Worm (Caenorhabditis elegans) whole organism, late embryonic: ENCODE data around the gene cpna-2.

Source experiments
- C08G9.2 ChIP-seq: sonication (generic microtip); optimal IDR thresholded peaks from 2 replicates; lab custom pipeline; 2016; ENCODE audit warnings: mild to moderate bottlenecking, missing genetic modification characterization, moderate library complexity, missing compliant biosample characterization
- F13H6.1 ChIP-seq: sonication (generic microtip); optimal IDR thresholded peaks from 2 replicates; lab custom pipeline; 2016; ENCODE audit warnings: missing genetic modification characterization, missing compliant biosample characterization
- K02D7.2 ChIP-seq: sonication (generic microtip); optimal IDR thresholded peaks from 2 replicates; lab custom pipeline; 2017; ENCODE audit warnings: mild to moderate bottlenecking, missing genetic modification characterization, missing compliant biosample characterization
- K09A11.1 ChIP-seq: sonication (generic microtip); optimal IDR thresholded peaks from 2 replicates; lab custom pipeline; 2017; ENCODE audit warnings: antibody characterized with exemption, mild to moderate bottlenecking, missing genetic modification characterization, missing compliant biosample characterization; ENCODE audit not compliant: insufficient read depth
- T23F11.4 ChIP-seq: fragments of 200-800 bp; sonication (Bioruptor generic); optimal IDR thresholded peaks from 2 replicates; lab custom pipeline; 2018; ENCODE audit warnings: mild to moderate bottlenecking, missing genetic modification characterization, missing compliant biosample characterization
- Y22D7AL.16 ChIP-seq: sonication (generic microtip); optimal IDR thresholded peaks from 2 replicates; lab custom pipeline; 2016; ENCODE audit warnings: missing genetic modification characterization, missing compliant biosample characterization
- ahr-1 ChIP-seq: sonication (generic microtip); optimal IDR thresholded peaks from 2 replicates; lab custom pipeline; 2016; ENCODE audit warnings: missing genetic modification characterization, missing compliant biosample characterization
- ama-1 ChIP-seq: fragments of 150-350 bp; optimal IDR thresholded peaks from 2 replicates; lab custom pipeline; 2014
- ceh-18 ChIP-seq: sonication (generic microtip); optimal IDR thresholded peaks from 2 replicates; lab custom pipeline; 2016; ENCODE audit warnings: missing genetic modification characterization, missing compliant biosample characterization
- ceh-19 ChIP-seq: fragments of 200-800 bp; sonication (Bioruptor generic); optimal IDR thresholded peaks from 2 replicates; lab custom pipeline; 2018; ENCODE audit warnings: mild to moderate bottlenecking, missing genetic modification characterization, missing compliant biosample characterization
- ceh-22 ChIP-seq: sonication (generic microtip); optimal IDR thresholded peaks from 2 replicates; lab custom pipeline; 2017; ENCODE audit warnings: missing biosample characterization, missing genetic modification characterization
- ceh-30 ChIP-seq: fragments of 150-350 bp; optimal IDR thresholded peaks from 2 replicates; lab custom pipeline; 2014; ENCODE audit warnings: missing biosample characterization, missing genetic modification characterization
- ceh-31 ChIP-seq: sonication (generic microtip); optimal IDR thresholded peaks from 2 replicates; lab custom pipeline; 2016; ENCODE audit warnings: missing genetic modification characterization, missing compliant biosample characterization
- ceh-45 ChIP-seq: fragments of 200-800 bp; sonication (Bioruptor generic); IDR thresholded peaks from 2 replicates; pipeline ENCODE4 v1.3.6; 2022; ENCODE audit warnings: missing genetic modification reagents, missing genetic modification characterization, missing compliant biosample characterization
- ceh-6 ChIP-seq: fragments of 200-800 bp; sonication (Bioruptor generic); optimal IDR thresholded peaks from 2 replicates; lab custom pipeline; 2018; ENCODE audit warnings: mild to moderate bottlenecking, missing genetic modification characterization, missing compliant biosample characterization
- ceh-9 ChIP-seq: sonication (generic microtip); optimal IDR thresholded peaks from 2 replicates; lab custom pipeline; 2016; ENCODE audit warnings: mild to moderate bottlenecking, missing genetic modification characterization, inconsistent platforms, missing compliant biosample characterization
- dmd-4 ChIP-seq: sonication (generic microtip); optimal IDR thresholded peaks from 2 replicates; lab custom pipeline; 2016; ENCODE audit warnings: borderline replicate concordance, missing genetic modification characterization, missing compliant biosample characterization
- dve-1 ChIP-seq: sonication (generic microtip); optimal IDR thresholded peaks from 2 replicates; lab custom pipeline; 2017; ENCODE audit warnings: antibody characterized with exemption, mild to moderate bottlenecking, missing genetic modification characterization, missing compliant biosample characterization
- elt-2 ChIP-seq: sonication (generic microtip); optimal IDR thresholded peaks from 2 replicates; lab custom pipeline; 2016; ENCODE audit warnings: missing genetic modification reagents, missing genetic modification characterization, missing compliant biosample characterization
- elt-4 ChIP-seq: sonication (generic microtip); optimal IDR thresholded peaks from 2 replicates; lab custom pipeline; 2016; ENCODE audit warnings: missing genetic modification characterization, missing compliant biosample characterization
- eyg-1 ChIP-seq: sonication (generic microtip); optimal IDR thresholded peaks from 2 replicates; lab custom pipeline; 2016; ENCODE audit warnings: missing genotype, missing genetic modification characterization, missing compliant biosample characterization
- fax-1 ChIP-seq: sonication (generic microtip); optimal IDR thresholded peaks from 2 replicates; lab custom pipeline; 2016; ENCODE audit warnings: missing genotype, missing genetic modification characterization, missing compliant biosample characterization
- fkh-10 ChIP-seq: fragments of 150-350 bp; optimal IDR thresholded peaks from 2 replicates; lab custom pipeline; 2014; ENCODE audit warnings: missing biosample characterization, missing genetic modification reagents, missing genetic modification characterization
- gmeb-2 ChIP-seq: sonication (generic microtip); optimal IDR thresholded peaks from 2 replicates; lab custom pipeline; 2016; ENCODE audit warnings: missing genetic modification characterization, inconsistent platforms, missing compliant biosample characterization
- hlh-8 ChIP-seq: sonication (generic microtip); optimal IDR thresholded peaks from 2 replicates; lab custom pipeline; 2016; ENCODE audit warnings: missing genotype, missing genetic modification characterization, missing compliant biosample characterization
- madf-2 ChIP-seq: sonication (generic microtip); optimal IDR thresholded peaks from 2 replicates; lab custom pipeline; 2017; ENCODE audit warnings: missing genetic modification characterization, missing compliant biosample characterization
- mec-3 ChIP-seq: sonication (generic microtip); optimal IDR thresholded peaks from 2 replicates; lab custom pipeline; 2016; ENCODE audit warnings: borderline replicate concordance, missing genetic modification characterization, missing compliant biosample characterization
- nfya-1 ChIP-seq: sonication (generic microtip); optimal IDR thresholded peaks from 2 replicates; lab custom pipeline; 2017; ENCODE audit warnings: missing genetic modification characterization, mild to moderate bottlenecking, missing compliant biosample characterization, antibody characterized with exemption, moderate library complexity
- nhr-11 ChIP-seq: fragments of 150-350 bp; optimal IDR thresholded peaks from 2 replicates; lab custom pipeline; 2014; ENCODE audit warnings: missing biosample characterization, missing genetic modification characterization
- npax-4 ChIP-seq: sonication (generic microtip); optimal IDR thresholded peaks from 2 replicates; lab custom pipeline; 2016; ENCODE audit warnings: missing genetic modification characterization, missing compliant biosample characterization
- pag-3 ChIP-seq: sonication (generic microtip); optimal IDR thresholded peaks from 2 replicates; lab custom pipeline; 2016; ENCODE audit warnings: missing compliant biosample characterization, missing genetic modification characterization, borderline replicate concordance
- pat-9 ChIP-seq: fragments of 200-800 bp; sonication (Bioruptor generic); optimal IDR thresholded peaks from 2 replicates; lab custom pipeline; 2018; ENCODE audit warnings: mild to moderate bottlenecking, missing genetic modification characterization, moderate library complexity, missing compliant biosample characterization
- pax-1 ChIP-seq: fragments of 150-350 bp; optimal IDR thresholded peaks from 2 replicates; lab custom pipeline; 2014; ENCODE audit warnings: missing biosample characterization, missing genetic modification characterization
- pha-2 ChIP-seq: sonication (generic microtip); optimal IDR thresholded peaks from 2 replicates; lab custom pipeline; 2017; ENCODE audit warnings: mild to moderate bottlenecking, missing genetic modification characterization, missing compliant biosample characterization
- pqm-1 ChIP-seq: sonication (generic microtip); optimal IDR thresholded peaks from 2 replicates; lab custom pipeline; 2016; ENCODE audit warnings: missing genetic modification characterization, missing compliant biosample characterization
- pros-1 ChIP-seq: fragments of 150-350 bp; optimal IDR thresholded peaks from 2 replicates; lab custom pipeline; 2014; ENCODE audit warnings: missing biosample characterization, missing genetic modification reagents, missing genetic modification characterization
- ref-2 ChIP-seq: sonication (generic microtip); optimal IDR thresholded peaks from 2 replicates; lab custom pipeline; 2016; ENCODE audit warnings: missing genetic modification characterization, missing compliant biosample characterization
- rnt-1 ChIP-seq: sonication (generic microtip); optimal IDR thresholded peaks from 2 replicates; lab custom pipeline; 2016; ENCODE audit warnings: missing genetic modification characterization, missing compliant biosample characterization
- sox-2 ChIP-seq: fragments of 200-800 bp; sonication (Bioruptor generic); IDR thresholded peaks from 2 replicates; pipeline ENCODE4 v1.3.6; 2022; ENCODE audit warnings: missing genetic modification reagents, missing genetic modification characterization, missing compliant biosample characterization
- sox-4 ChIP-seq: sonication (generic microtip); optimal IDR thresholded peaks from 2 replicates; lab custom pipeline; 2017; ENCODE audit warnings: mild to moderate bottlenecking, missing genetic modification characterization, inconsistent platforms, missing compliant biosample characterization
- syd-9 ChIP-seq: sonication (generic microtip); optimal IDR thresholded peaks from 2 replicates; lab custom pipeline; 2016; ENCODE audit warnings: mild to moderate bottlenecking, missing genetic modification characterization, moderate library complexity, missing compliant biosample characterization
- ttx-3 ChIP-seq: sonication (generic microtip); optimal IDR thresholded peaks from 2 replicates; lab custom pipeline; 2016; ENCODE audit warnings: missing genetic modification reagents, missing genetic modification characterization, missing compliant biosample characterization
- unc-42 ChIP-seq: sonication (generic microtip); optimal IDR thresholded peaks from 2 replicates; lab custom pipeline; 2016; ENCODE audit warnings: missing genotype, missing genetic modification characterization, missing compliant biosample characterization
- unc-55 ChIP-seq: sonication (generic microtip); optimal IDR thresholded peaks from 2 replicates; lab custom pipeline; 2017; ENCODE audit warnings: missing biosample characterization, missing genetic modification reagents, missing genetic modification characterization
- zip-5 ChIP-seq: sonication (generic microtip); optimal IDR thresholded peaks from 2 replicates; lab custom pipeline; 2016; ENCODE audit warnings: missing genetic modification characterization, missing compliant biosample characterization
- ztf-16 ChIP-seq: sonication (generic microtip); optimal IDR thresholded peaks from 2 replicates; lab custom pipeline; 2017; ENCODE audit warnings: missing genetic modification characterization, missing compliant biosample characterization

cpna-2 gene

ce11 chrII:7708540-7708939 lies 16.2 kb upstream of the cpna-2 start, which contains the start of gene B0495.9 (continued):
- TF ChIP-seq pros-1 (tag; lab: Kevin White, UChicago) (no peak), gmeb-2 (tag; lab: Kevin White, UChicago) (peak; percentile 88), C08G9.2 (tag; lab: Kevin White, UChicago) (peak; percentile 87), K02D7.2 (peak; percentile 81), mec-3 (tag; lab: Kevin White, UChicago) (peak; percentile 75), fax-1 (peak; percentile 89), nhr-11 (peak; percentile 14), Y22D7AL.16 (tag; lab: Kevin White, UChicago) (peak; percentile 83), elt-2 (tag; lab: Kevin White, UChicago) (peak; percentile 96), ceh-31 (tag; lab: Kevin White, UChicago) (peak; percentile 91), ref-2 (tag; lab: Kevin White, UChicago) (peak; percentile 96), npax-4 (tag; lab: Kevin White, UChicago) (peak; percentile 84), ceh-30 (no peak), eyg-1 (tag; lab: Kevin White, UChicago) (peak; percentile 84), dmd-4 (tag; lab: Kevin White, UChicago) (peak; percentile 88), ztf-16 (peak; percentile 93), ceh-18 (peak; percentile 55), fkh-10 (GFP tag; lab: Kevin White, UChicago) (peak; percentile 16), pqm-1 (peak; percentile 31), ahr-1 (tag; lab: Kevin White, UChicago) (peak; percentile 87), sox-4 (tag; lab: Kevin White, UChicago) (peak; percentile 90), ceh-22 (tag; lab: Kevin White, UChicago) (peak; percentile 78), ceh-19 (peak; percentile 92), sox-2 (peak; percentile 80), ama-1 (lab: Kevin White, UChicago) (no peak), unc-55 (GFP tag; lab: Kevin White, UChicago) (no peak), ceh-45 (peak; percentile 71; the same call in 1 of the 2 replicates), hlh-8 (tag; lab: Kevin White, UChicago) (peak; percentile 91), ceh-9 (peak; percentile 23), nfya-1 (peak; percentile 86), unc-42 (peak; percentile 64), T23F11.4 (GFP tag; lab: Kevin White, UChicago) (peak; percentile 84), pat-9 (tag; lab: Kevin White, UChicago) (peak; percentile 90), F13H6.1 (tag; lab: Kevin White, UChicago) (peak; percentile 89), elt-4 (tag; lab: Kevin White, UChicago) (peak; percentile 61), rnt-1 (tag; lab: Kevin White, UChicago) (peak; percentile 86), dve-1 (peak; percentile 13), pha-2 (tag; lab: Kevin White, UChicago) (peak; percentile 82), pag-3 (tag; lab: Kevin White, UChicago) (no peak), ttx-3 (peak; percentile 90), K09A11.1 (tag; lab: Kevin White, UChicago) (peak; percentile 84), syd-9 (tag; lab: Kevin White, UChicago) (peak; percentile 85), madf-2 (tag; lab: Kevin White, UChicago) (peak; percentile 83), ceh-6 (GFP tag; lab: Kevin White, UChicago) (peak; percentile 86), zip-5 (tag; lab: Kevin White, UChicago) (peak; percentile 81), pax-1 (tag; lab: Kevin White, UChicago) (peak; percentile 35)
